Fruit fly (Drosophila melanogaster) whole organism, embryonic: Measurements from ENCODE around the gene CG5853.
A peak's percentile ranks its signal among the peaks of the same experiment; 100 is the strongest.

Experiments
- Asciz ChIP-seq: fragments of 200-800 bp; sonication (Bioruptor generic); optimal IDR thresholded peaks from 2 replicates; lab custom pipeline; 2017; ENCODE audit warnings: missing biosample characterization, mild to moderate bottlenecking, missing genetic modification characterization, missing genetic modification reagents
- Bteb2 ChIP-seq: fragments of 200-800 bp; sonication (Bioruptor generic); optimal IDR thresholded peaks from 2 replicates; lab custom pipeline; 2016; ENCODE audit warnings: missing biosample characterization, missing genetic modification characterization
- C15 ChIP-seq: fragments of 200-800 bp; sonication (Bioruptor generic); IDR thresholded peaks from 3 replicates; pipeline ENCODE4 v1.3.6; 2022; ENCODE audit warnings: missing biosample characterization, missing genetic modification characterization
- CG10654 ChIP-seq: fragments of 200-800 bp; sonication (Bioruptor generic); optimal IDR thresholded peaks from 2 replicates; lab custom pipeline; 2016; ENCODE audit warnings: missing biosample characterization, missing genetic modification characterization
- CG1233 ChIP-seq: fragments of 200-800 bp; sonication (Bioruptor generic); optimal IDR thresholded peaks from 4 replicates; lab custom pipeline; 2018; ENCODE audit warnings: missing biosample characterization, mild to moderate bottlenecking, missing genetic modification characterization
- CG14050 ChIP-seq: fragments of 200-800 bp; sonication (Bioruptor generic); IDR thresholded peaks from 3 replicates; pipeline ENCODE4 v1.3.6; 2022; ENCODE audit warnings: missing biosample characterization, missing genetic modification characterization
- CG17385 ChIP-seq: fragments of 200-800 bp; sonication (Bioruptor generic); optimal IDR thresholded peaks from 3 replicates; lab custom pipeline; 2018; ENCODE audit warnings: missing biosample characterization, mild to moderate bottlenecking, missing genetic modification characterization
- CG18262 ChIP-seq: fragments of 200-800 bp; optimal IDR thresholded peaks from 3 replicates; lab custom pipeline; 2019; ENCODE audit warnings: missing biosample characterization, mild to moderate bottlenecking, missing genetic modification characterization, moderate library complexity
- CG3838 ChIP-seq: fragments of 200-800 bp; sonication (Bioruptor generic); optimal IDR thresholded peaks from 3 replicates; lab custom pipeline; 2016; ENCODE audit warnings: missing biosample characterization, missing genetic modification characterization
- CG5245 ChIP-seq: fragments of 200-800 bp; sonication (Bioruptor generic); optimal IDR thresholded peaks from 3 replicates; lab custom pipeline; 2016; ENCODE audit warnings: missing biosample characterization, missing genetic modification characterization
- CG6175 ChIP-seq: fragments of 200-800 bp; sonication (Bioruptor generic); IDR thresholded peaks from 3 replicates; pipeline ENCODE4 v1.3.6; 2022; ENCODE audit warnings: missing biosample characterization, missing genetic modification characterization
- CG6689 ChIP-seq: fragments of 200-800 bp; sonication (Bioruptor generic); IDR thresholded peaks from 2 replicates; pipeline ENCODE4 v1.3.6; 2022; ENCODE audit warnings: missing biosample characterization, missing genetic modification characterization
- CG6813 ChIP-seq: fragments of 200-800 bp; sonication (Bioruptor generic); optimal IDR thresholded peaks from 2 replicates; lab custom pipeline; 2017; ENCODE audit warnings: missing biosample characterization, missing genetic modification characterization, mild to moderate bottlenecking, moderate library complexity, missing genetic modification reagents
- CG7556 ChIP-seq: fragments of 200-800 bp; sonication (Bioruptor generic); optimal IDR thresholded peaks from 2 replicates; lab custom pipeline; 2017; ENCODE audit warnings: missing biosample characterization, mild to moderate bottlenecking, missing genetic modification characterization
- CG8359 ChIP-seq: fragments of 200-800 bp; sonication (Bioruptor generic); optimal IDR thresholded peaks from 2 replicates; lab custom pipeline; 2017; ENCODE audit warnings: missing biosample characterization, mild to moderate bottlenecking, missing genetic modification characterization, borderline replicate concordance
- CG8924 ChIP-seq: fragments of 200-800 bp; optimal IDR thresholded peaks from 3 replicates; lab custom pipeline; 2019; ENCODE audit warnings: missing biosample characterization, mild to moderate bottlenecking, missing genetic modification characterization, moderate library complexity
- CG8944 ChIP-seq: fragments of 200-800 bp; sonication (Bioruptor generic); optimal IDR thresholded peaks from 3 replicates; lab custom pipeline; 2016; ENCODE audit warnings: missing biosample characterization, missing genetic modification characterization
- Chrac-16 ChIP-seq: fragments of 200-800 bp; sonication (Bioruptor generic); optimal IDR thresholded peaks from 3 replicates; lab custom pipeline; 2016; ENCODE audit warnings: missing biosample characterization, missing genetic modification characterization
- CkIIα-i1 ChIP-seq: fragments of 200-800 bp; sonication (Bioruptor generic); IDR thresholded peaks from 2 replicates; pipeline ENCODE4 v1.3.6; 2022; ENCODE audit warnings: missing biosample characterization, missing genetic modification characterization
- Fer1 ChIP-seq: fragments of 200-800 bp; sonication (Bioruptor generic); optimal IDR thresholded peaks from 2 replicates; lab custom pipeline; 2017; ENCODE audit warnings: missing biosample characterization, mild to moderate bottlenecking, missing genetic modification characterization
- Fer3 ChIP-seq: fragments of 200-800 bp; sonication (Bioruptor generic); optimal IDR thresholded peaks from 2 replicates; lab custom pipeline; 2018; ENCODE audit warnings: missing biosample characterization, mild to moderate bottlenecking, missing genetic modification characterization, moderate library complexity
- Hand ChIP-seq: fragments of 200-800 bp; sonication (Bioruptor generic); optimal IDR thresholded peaks from 2 replicates; lab custom pipeline; 2017; ENCODE audit warnings: mild to moderate bottlenecking, missing biosample characterization, missing genetic modification reagents, missing genetic modification characterization
- Hey ChIP-seq: fragments of 200-800 bp; sonication (Bioruptor generic); optimal IDR thresholded peaks from 3 replicates; lab custom pipeline; 2018; ENCODE audit warnings: missing biosample characterization, mild to moderate bottlenecking, missing genetic modification characterization
- Nf-YC ChIP-seq: fragments of 200-800 bp; optimal IDR thresholded peaks from 3 replicates; lab custom pipeline; 2019; ENCODE audit warnings: missing biosample characterization, mild to moderate bottlenecking, missing genetic modification characterization, moderate library complexity
- Oli ChIP-seq: fragments of 200-800 bp; sonication (Bioruptor generic); optimal IDR thresholded peaks from 2 replicates; lab custom pipeline; 2018; ENCODE audit warnings: missing biosample characterization, mild to moderate bottlenecking, missing genetic modification characterization, moderate library complexity
- bigmax ChIP-seq: fragments of 200-800 bp; sonication (Bioruptor generic); optimal IDR thresholded peaks from 2 replicates; lab custom pipeline; 2018; ENCODE audit warnings: missing biosample characterization, mild to moderate bottlenecking, missing genetic modification characterization
- br ChIP-seq: fragments of >200 bp; optimal IDR thresholded peaks from 2 replicates; lab custom pipeline; 2017
- caup ChIP-seq: fragments of 200-800 bp; sonication (Bioruptor generic); optimal IDR thresholded peaks from 3 replicates; lab custom pipeline; 2017; ENCODE audit warnings: missing biosample characterization, mild to moderate bottlenecking, missing genetic modification characterization, moderate library complexity; ENCODE audit not compliant: severe bottlenecking
- emc ChIP-seq: fragments of 200-800 bp; sonication (Bioruptor generic); optimal IDR thresholded peaks from 2 replicates; lab custom pipeline; 2016; ENCODE audit warnings: missing biosample characterization, missing genetic modification characterization
- eyg ChIP-seq: fragments of 200-800 bp; sonication (Bioruptor generic); optimal IDR thresholded peaks from 3 replicates; lab custom pipeline; 2016; ENCODE audit warnings: missing biosample characterization, missing genetic modification characterization
- fd102C ChIP-seq: fragments of 200-800 bp; sonication (Bioruptor generic); optimal IDR thresholded peaks from 2 replicates; lab custom pipeline; 2018; ENCODE audit warnings: missing biosample characterization, mild to moderate bottlenecking, missing genetic modification characterization, moderate library complexity
- gem ChIP-seq: fragments of 200-800 bp; sonication (Bioruptor generic); optimal IDR thresholded peaks from 2 replicates; lab custom pipeline; 2019; ENCODE audit warnings: missing biosample characterization, mild to moderate bottlenecking, missing genetic modification characterization, moderate library complexity
- grau ChIP-seq: fragments of 200-800 bp; optimal IDR thresholded peaks from 3 replicates; lab custom pipeline; 2019; ENCODE audit warnings: missing biosample characterization, mild to moderate bottlenecking, missing genetic modification characterization, moderate library complexity
- her ChIP-seq: fragments of 200-800 bp; sonication (Bioruptor generic); optimal IDR thresholded peaks from 2 replicates; lab custom pipeline; 2016; ENCODE audit warnings: missing biosample characterization, missing genetic modification characterization
- kay ChIP-seq: fragments of 200-800 bp; sonication (Bioruptor generic); optimal IDR thresholded peaks from 2 replicates; lab custom pipeline; 2016; ENCODE audit warnings: missing biosample characterization, missing genetic modification characterization
- ken ChIP-seq: fragments of 200-800 bp; sonication (Bioruptor generic); IDR thresholded peaks from 3 replicates; pipeline ENCODE4 v1.3.6; 2022; ENCODE audit warnings: missing biosample characterization, missing genetic modification characterization
- mld ChIP-seq: fragments of 200-800 bp; sonication (Bioruptor generic); IDR thresholded peaks from 3 replicates; pipeline ENCODE4 v1.3.6; 2022; ENCODE audit warnings: missing biosample characterization, missing genetic modification characterization; ENCODE audit not compliant: partially characterized antibody
- pfk ChIP-seq: fragments of 200-800 bp; sonication (Bioruptor generic); optimal IDR thresholded peaks from 2 replicates; lab custom pipeline; 2018; ENCODE audit warnings: missing biosample characterization, mild to moderate bottlenecking, missing genetic modification characterization, moderate library complexity
- pzg ChIP-seq: fragments of 200-800 bp; sonication (Bioruptor generic); optimal IDR thresholded peaks from 3 replicates; lab custom pipeline; 2018; ENCODE audit warnings: missing biosample characterization, mild to moderate bottlenecking, missing genetic modification characterization, moderate library complexity
- run ChIP-seq: fragments of 200-800 bp; sonication (Bioruptor generic); optimal IDR thresholded peaks from 3 replicates; lab custom pipeline; 2018; ENCODE audit warnings: missing biosample characterization, mild to moderate bottlenecking, missing genetic modification characterization
- sens-2 ChIP-seq: fragments of 200-800 bp; sonication (Bioruptor generic); IDR thresholded peaks from 2 replicates; pipeline ENCODE4 v1.3.6; 2022; ENCODE audit warnings: missing biosample characterization, missing genetic modification characterization
- sna ChIP-seq: fragments of 200-800 bp; sonication (Bioruptor generic); IDR thresholded peaks from 2 replicates; pipeline ENCODE4 v1.3.6; 2022; ENCODE audit warnings: missing biosample characterization, missing genetic modification characterization; ENCODE audit not compliant: partially characterized antibody
- so ChIP-seq: fragments of 200-800 bp; sonication (Bioruptor generic); IDR thresholded peaks from 3 replicates; pipeline ENCODE4 v1.3.6; 2022; ENCODE audit warnings: missing biosample characterization, missing genetic modification characterization
- sob ChIP-seq: fragments of 200-800 bp; sonication (Bioruptor generic); IDR thresholded peaks from 2 replicates; pipeline ENCODE4 v1.3.6; 2022; ENCODE audit warnings: missing biosample characterization, missing genetic modification characterization

The CG5853 gene

DNA sequence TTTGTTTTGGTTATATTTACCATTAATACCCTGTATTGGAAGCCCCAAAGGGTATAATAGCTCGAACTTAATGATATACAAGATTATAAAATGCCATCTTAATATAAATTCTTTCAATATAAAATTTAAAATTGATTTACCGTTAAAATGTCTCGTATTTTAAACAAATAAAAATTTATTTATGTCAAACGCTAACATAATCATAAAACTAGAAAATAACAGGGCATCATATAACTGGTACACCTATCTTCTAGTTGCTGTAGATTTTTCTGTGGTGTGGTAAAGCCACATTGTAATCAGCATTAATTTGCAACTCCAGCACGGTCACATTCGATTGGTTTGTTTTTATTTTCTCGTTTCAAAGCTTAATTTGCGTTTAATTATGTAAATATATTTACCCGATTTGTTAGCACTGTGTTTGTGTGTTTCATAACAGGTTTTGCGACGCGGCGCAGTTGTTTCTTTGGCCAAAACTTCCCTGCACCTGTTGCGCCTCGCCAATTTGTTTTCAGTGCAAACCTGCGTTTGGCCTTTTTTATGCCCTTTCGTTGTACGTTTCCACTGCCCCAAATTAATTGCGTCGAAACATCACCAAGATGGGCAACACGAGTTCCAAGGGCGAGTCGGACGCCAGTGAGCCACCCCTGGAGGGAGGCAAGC is 9.7 kb upstream of the CG5853 start, which contains the start of the genes CG4658 and CG5846 (continued):
- TF ChIP-seq sna (GFP tag; lab: Robert Waterston, UW) = no peak
- peak; percentile 79 for TF ChIP-seq CG6813
- no peak for TF ChIP-seq Hey (tag; lab: Kevin White, UChicago)
- peak; percentile 43 for TF ChIP-seq her
- peak; percentile 94 for TF ChIP-seq Oli (tag; lab: Kevin White, UChicago)
- TF ChIP-seq CG6175 (GFP tag; lab: Robert Waterston, UW) = peak; percentile 63; the same call in 2 of the 3 replicates
- TF ChIP-seq Asciz = peak; percentile 87
- TF ChIP-seq sens-2 (GFP tag; lab: Robert Waterston, UW) = peak; percentile 75
- peak; percentile 67 for TF ChIP-seq CG8359
- TF ChIP-seq Hand (GFP tag; lab: Kevin White, UChicago) = peak; percentile 79
- peak; percentile 88 for TF ChIP-seq caup (GFP tag; lab: Kevin White, UChicago)
- peak; percentile 96 for TF ChIP-seq CG8924 (tag; lab: Kevin White, UChicago)
- TF ChIP-seq CG14050 (GFP tag; lab: Robert Waterston, UW) = peak; percentile 90
- TF ChIP-seq grau (tag; lab: Kevin White, UChicago) = peak; percentile 94
- peak; percentile 86 for TF ChIP-seq CG5245 (GFP tag; lab: Kevin White, UChicago)
- no peak for TF ChIP-seq mld (GFP tag; lab: Robert Waterston, UW)
- TF ChIP-seq CG8944 (GFP tag; lab: Kevin White, UChicago) = peak; percentile 80
- no peak; the same call in 1 of the 2 replicates for TF ChIP-seq CkIIα-i1 (GFP tag; lab: Robert Waterston, UW)
- peak; percentile 92 for TF ChIP-seq kay (GFP tag; lab: Kevin White, UChicago)
- peak; percentile 93 for TF ChIP-seq CG10654
- peak; percentile 52 for TF ChIP-seq pzg (GFP tag; lab: Kevin White, UChicago)
- peak; percentile 92 for TF ChIP-seq CG7556 (GFP tag; lab: Kevin White, UChicago)
- peak; percentile 93; the same call in 2 of the 3 replicates for TF ChIP-seq so (GFP tag; lab: Robert Waterston, UW)
- peak; percentile 97 for TF ChIP-seq CG6689 (GFP tag; lab: Robert Waterston, UW)
- TF ChIP-seq Nf-YC (tag; lab: Kevin White, UChicago) = peak; percentile 81
- TF ChIP-seq CG3838 (GFP tag; lab: Kevin White, UChicago) = peak; percentile 82
- TF ChIP-seq Fer1 = peak; percentile 88
- peak; percentile 95 for TF ChIP-seq run (tag; lab: Kevin White, UChicago)
- TF ChIP-seq CG17385 (GFP tag; lab: Kevin White, UChicago) = peak; percentile 88
- TF ChIP-seq fd102C (GFP tag; lab: Kevin White, UChicago) = peak; percentile 84
- peak; percentile 94 for TF ChIP-seq sob (GFP tag; lab: Robert Waterston, UW)
- peak; percentile 96 for TF ChIP-seq Chrac-16 (GFP tag; lab: Kevin White, UChicago)
- peak; percentile 83 for TF ChIP-seq ken (GFP tag; lab: Robert Waterston, UW)
- TF ChIP-seq CG18262 (tag; lab: Kevin White, UChicago) = peak; percentile 97
- peak; percentile 89 for TF ChIP-seq CG1233
- no peak for TF ChIP-seq eyg (GFP tag; lab: Kevin White, UChicago)
- peak; percentile 22 for TF ChIP-seq bigmax (GFP tag; lab: Kevin White, UChicago)
- peak; percentile 30 for TF ChIP-seq emc
- peak; percentile 94 for TF ChIP-seq Fer3
- TF ChIP-seq pfk = no peak
- no peak for TF ChIP-seq br (lab: Kevin White, UChicago)
- peak; percentile 94 for TF ChIP-seq Bteb2 (GFP tag; lab: Kevin White, UChicago)
- TF ChIP-seq C15 (GFP tag; lab: Robert Waterston, UW) = peak; percentile 78; the same call in 2 of the 3 replicates
- peak; percentile 98 for TF ChIP-seq gem
